Worm (Caenorhabditis elegans): ENCODE data around the gene F42A6.2.
"Not testable (repeated sequence)": the region's sequence is repeated elsewhere in the genome, so short reads cannot be mapped to it uniquely, and the experiment has no call there.

The F42A6.2 gene

DNA sequence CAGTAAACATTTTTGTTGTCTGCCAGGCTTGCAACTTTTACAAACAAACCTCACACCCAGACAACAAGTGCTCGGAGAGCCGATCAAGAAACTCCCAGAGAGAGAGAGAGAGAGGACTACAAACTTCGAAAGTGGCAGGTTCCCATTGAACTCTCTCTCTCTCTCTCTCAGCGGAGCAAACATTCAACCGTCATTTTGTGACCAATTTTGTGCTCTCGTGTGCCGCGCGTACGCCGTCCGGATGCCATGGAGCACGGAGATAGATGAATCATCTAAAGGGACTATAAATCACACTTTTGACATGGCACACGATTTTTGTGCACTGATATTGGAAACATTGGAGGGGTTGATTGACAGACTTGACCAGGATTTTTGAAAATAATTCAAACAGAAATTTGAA lies 32.4 kb upstream of the F42A6.2 start:
- TF ChIP-seq dao-5 (tag; optimal IDR thresholded peaks at IDR 0.05) = no peak
- no peak for TF ChIP-seq W03F9.2 (tag; optimal IDR thresholded peaks at IDR 0.05)
- TF ChIP-seq him-1 (tag; optimal IDR thresholded peaks at IDR 0.05) = no peak

DNA sequence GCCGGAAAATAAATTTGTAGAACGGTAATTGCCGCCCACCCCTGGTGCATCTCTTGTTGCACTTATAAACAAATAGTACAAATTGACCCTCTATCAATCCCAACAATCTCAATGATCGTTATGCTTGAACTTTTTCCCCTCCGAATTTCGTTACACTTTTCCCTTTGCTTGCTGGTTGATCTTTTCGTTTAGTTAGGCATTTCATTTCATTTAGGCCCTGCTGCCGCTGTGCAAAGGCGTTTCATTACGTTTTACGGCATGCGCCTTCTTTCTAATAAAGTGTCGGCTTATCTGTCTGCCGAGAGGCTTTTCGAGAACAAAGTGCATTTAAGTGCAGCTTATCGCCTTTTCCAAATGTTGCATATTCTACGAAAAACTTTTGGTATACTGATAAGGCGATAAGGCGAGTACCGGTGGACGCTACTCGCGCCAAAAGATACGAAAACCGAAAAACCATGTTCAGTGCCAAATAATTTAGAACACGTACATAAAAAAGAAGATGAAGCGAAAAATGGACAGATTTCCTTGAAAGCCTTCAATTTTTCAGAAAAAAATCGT lies 30.5 kb upstream of the F42A6.2 start:
- TF ChIP-seq him-1 (tag; optimal IDR thresholded peaks at IDR 0.05) (no peak), W03F9.2 (tag; optimal IDR thresholded peaks at IDR 0.05) (no peak), dao-5 (tag; optimal IDR thresholded peaks at IDR 0.05) (no peak)

DNA sequence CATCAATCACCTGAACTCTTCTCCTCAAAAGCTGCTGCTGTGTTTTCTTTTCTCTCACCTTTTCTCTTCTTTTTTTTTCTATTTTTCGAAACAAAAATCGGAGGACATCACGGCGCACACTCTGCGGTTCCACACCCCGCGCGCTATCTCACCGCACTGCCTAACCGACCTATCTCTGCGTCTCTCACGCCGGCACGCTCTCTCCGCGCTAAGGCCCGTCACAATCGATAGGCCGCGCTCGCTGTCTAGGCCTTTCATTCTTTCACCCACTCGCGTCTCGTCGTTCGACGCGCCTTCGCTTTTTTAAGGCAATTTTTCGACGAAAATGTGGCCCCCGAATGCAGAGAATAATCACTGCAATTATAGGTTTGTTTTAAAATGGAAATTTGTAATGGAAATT lies 30.0 kb upstream of the F42A6.2 start, which contains the start of gene zip-11:
zip-11 (plus strand) TSS at position 34 of the 400 bp plus-strand sequence.
- no peak for TF ChIP-seq W03F9.2 (tag; optimal IDR thresholded peaks at IDR 0.05)
- TF ChIP-seq dao-5 (tag; optimal IDR thresholded peaks at IDR 0.05) = no peak
- TF ChIP-seq him-1 (tag; optimal IDR thresholded peaks at IDR 0.05) = no peak

DNA sequence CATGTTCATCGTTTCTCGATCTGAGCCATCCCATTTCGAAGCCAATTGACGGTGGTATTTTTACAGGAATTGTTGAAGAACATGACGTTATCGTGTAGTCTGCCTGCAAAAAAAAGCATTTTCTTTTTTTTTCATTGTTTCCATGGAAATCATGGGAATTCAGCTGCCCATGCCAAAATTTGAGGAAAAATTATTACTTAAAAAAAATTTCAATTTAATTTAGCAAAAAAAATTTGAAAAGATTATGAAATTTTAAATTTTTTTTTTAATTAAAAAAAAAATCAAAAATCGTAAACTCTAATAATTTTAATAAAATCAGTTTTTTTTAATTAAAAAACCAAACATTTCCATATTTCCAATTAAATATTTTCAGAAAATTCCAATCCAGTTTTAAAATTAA lies 9.5 kb upstream of the F42A6.2 start, which contains the start of gene F42A6.5:
F42A6.5 (minus strand) TSS at position 101 of the 400 bp plus-strand sequence.
- TF ChIP-seq him-1, W03F9.2, dao-5 (tag; optimal IDR thresholded peaks at IDR 0.05): not testable (repeated sequence)

DNA sequence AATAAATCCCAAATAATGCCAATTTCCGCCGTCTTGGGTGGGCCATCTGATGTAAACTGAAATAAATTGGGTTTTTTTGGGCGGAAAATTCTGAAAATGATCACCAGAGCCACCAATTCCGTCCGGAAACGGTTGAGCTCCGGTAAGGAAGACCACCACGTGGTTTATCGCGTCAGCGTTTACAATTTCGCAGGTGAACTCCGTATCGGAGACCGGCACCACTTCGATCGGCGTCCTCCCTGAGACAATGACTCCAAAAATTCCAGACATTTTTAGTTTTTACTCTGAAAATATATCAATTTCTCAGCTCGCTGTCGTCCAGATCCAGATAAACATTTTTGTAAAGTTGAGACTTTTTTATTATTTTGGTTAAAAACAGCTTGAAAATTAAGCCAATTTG lies 4.7 kb upstream of the F42A6.2 start, which contains the start of gene F42A6.6:
F42A6.6 (minus strand) TSS at position 289 of the 400 bp plus-strand sequence.
- TF ChIP-seq W03F9.2 (tag; optimal IDR thresholded peaks at IDR 0.05) (peak; percentile 20), him-1 (tag; optimal IDR thresholded peaks at IDR 0.05) (no peak), dao-5 (tag; optimal IDR thresholded peaks at IDR 0.05) (no peak)

DNA sequence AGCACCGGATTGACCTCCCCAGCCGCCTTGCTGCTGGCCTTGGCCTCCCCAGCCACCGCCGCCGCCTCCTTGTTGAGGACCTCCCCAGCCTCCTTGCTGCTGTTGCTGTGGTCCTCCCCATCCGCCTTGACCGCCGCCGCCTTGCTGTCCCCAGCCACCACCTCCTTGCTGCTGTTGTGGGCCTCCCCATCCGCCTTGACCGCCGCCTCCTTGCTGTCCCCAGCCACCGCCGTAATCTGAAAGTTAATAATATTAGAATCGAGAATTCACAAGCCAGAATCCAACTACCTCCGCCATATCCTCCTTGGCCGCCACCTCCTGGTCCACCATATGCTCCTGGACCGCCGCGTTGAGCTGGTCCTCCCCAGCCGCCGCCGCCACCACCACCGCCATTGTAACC lies 4.0 kb upstream of the F42A6.2 start:
- TF ChIP-seq him-1 (tag; optimal IDR thresholded peaks at IDR 0.05) = no peak
- TF ChIP-seq W03F9.2 (tag; optimal IDR thresholded peaks at IDR 0.05) = no peak
- TF ChIP-seq dao-5 (tag; optimal IDR thresholded peaks at IDR 0.05) = no peak

DNA sequence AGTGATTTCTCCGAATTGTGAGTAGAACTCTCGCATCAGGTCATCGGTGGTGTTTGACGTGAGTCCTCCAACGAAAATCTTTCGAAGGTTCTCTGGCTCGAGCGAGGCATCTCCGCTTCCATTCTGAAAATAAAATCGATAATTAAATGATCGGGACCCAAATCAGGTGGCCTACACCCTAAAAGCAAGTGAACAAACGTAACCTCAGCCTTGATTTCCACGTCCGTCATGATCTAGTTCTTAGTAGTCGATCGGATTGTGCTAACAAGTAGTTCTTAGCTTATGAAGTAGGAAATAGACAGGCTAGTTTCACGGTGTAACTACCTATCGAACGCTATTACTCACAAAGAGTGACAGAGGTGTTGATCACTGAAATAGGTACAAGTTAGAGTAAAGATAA lies 3.1 kb upstream of the F42A6.2 start:
- TF ChIP-seq dao-5 (tag; optimal IDR thresholded peaks at IDR 0.05) (no peak), W03F9.2 (tag; optimal IDR thresholded peaks at IDR 0.05) (no peak), him-1 (tag; optimal IDR thresholded peaks at IDR 0.05) (no peak)

DNA sequence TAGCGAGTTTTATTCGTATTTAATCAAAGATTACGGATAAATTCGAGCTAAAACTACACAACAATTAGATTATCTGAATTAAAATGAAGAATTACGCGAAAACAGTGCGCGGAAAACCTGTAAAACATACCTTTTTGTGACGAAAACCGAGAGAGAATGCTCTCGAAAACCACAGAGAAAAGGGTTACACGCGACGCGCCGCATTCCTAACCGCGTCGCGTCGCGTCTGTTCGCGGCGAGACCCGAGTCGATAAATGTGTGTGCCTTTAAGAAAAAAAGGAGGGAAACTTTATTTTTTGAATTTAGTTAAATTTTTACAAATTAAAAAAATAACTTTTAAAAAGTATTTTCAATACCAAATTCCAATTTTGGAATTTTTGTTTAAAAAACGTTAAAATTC lies 2.6 kb upstream of the F42A6.2 start, which contains the start of gene hrpa-1:
hrpa-1 (minus strand) TSS at position 192 of the 400 bp plus-strand sequence.
- peak; percentile 78 for TF ChIP-seq W03F9.2 (tag; optimal IDR thresholded peaks at IDR 0.05)
- peak; percentile 47 for TF ChIP-seq him-1 (tag; optimal IDR thresholded peaks at IDR 0.05)
- no peak for TF ChIP-seq dao-5 (tag; optimal IDR thresholded peaks at IDR 0.05)

DNA sequence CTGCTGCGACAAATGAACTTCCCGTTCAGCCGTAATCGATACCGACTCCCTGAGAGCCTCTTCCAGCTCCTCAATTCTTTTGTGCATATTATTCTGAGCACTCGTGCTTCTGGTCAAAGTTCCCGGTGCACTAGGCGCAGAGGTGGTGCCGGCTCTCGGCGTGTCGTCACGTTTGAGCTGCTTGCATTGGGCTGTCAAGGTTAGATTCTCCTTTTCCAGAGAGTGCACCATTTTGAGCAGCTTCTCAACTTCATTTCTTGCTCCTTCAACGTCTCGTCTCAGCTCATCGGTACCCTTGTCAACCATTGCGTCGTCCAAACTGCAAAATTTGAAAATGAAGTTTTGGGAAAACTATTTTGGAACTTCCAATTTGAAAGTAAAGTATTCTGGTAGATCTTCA lies 4.2 kb downstream of the F42A6.2 start:
- no peak for TF ChIP-seq dao-5 (tag; optimal IDR thresholded peaks at IDR 0.05)
- TF ChIP-seq him-1 (tag; optimal IDR thresholded peaks at IDR 0.05) = no peak
- no peak for TF ChIP-seq W03F9.2 (tag; optimal IDR thresholded peaks at IDR 0.05)

DNA sequence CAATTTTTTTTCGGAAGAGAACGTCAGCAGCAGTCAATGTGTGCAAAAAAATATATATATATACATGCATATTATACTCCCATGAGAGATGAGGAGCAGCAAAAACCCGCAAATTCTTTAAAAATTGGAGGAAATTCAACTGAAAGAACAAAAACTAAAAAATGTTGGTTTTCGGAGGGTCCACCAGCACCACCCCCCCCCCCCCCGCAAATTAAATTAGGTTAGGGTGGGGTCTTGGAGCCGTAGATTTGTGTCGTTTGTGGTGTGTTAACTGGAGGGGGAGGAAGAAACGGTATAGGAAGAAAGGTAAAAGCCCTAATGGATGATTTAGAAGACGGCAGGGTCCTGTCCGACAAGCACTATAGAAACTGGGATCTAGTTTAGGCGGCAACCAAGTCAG lies 7.1 kb downstream of the F42A6.2 start:
- TF ChIP-seq him-1 (tag; optimal IDR thresholded peaks at IDR 0.05) (no peak), W03F9.2 (tag; optimal IDR thresholded peaks at IDR 0.05) (no peak), dao-5 (tag; optimal IDR thresholded peaks at IDR 0.05) (no peak)

DNA sequence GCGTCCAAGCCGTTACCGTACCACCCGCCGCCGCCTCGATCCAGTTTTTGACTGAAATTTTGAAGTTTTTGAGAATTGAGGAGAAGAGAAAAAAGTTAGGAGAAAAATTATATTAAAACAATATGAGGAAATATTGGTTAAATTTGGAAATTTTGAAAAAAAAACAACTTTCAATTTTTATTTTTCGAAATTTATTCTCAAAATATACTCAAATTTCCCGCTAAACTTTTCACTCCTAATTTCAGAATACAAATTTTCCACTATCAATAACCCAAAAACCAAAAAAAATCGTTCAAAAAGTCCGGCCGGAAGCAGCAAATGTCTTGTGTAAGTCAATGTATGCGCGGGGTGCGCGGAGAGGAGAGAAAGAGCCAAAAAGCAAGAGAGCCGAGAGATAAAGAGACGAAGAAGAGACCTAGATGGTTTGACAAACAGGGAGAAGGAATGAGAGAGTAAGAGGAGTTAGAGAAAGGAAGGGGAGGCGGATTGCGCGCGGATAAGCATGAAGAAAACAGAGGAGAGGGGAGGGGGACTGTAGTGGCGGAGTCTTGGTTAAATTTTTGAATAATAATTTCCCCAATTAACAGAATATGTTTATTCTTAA lies 8.8 kb downstream of the F42A6.2 start, which contains the start of gene elks-1:
elks-1 (minus strand) TSS at position 51 of the 604 bp plus-strand sequence.
- TF ChIP-seq him-1 (tag; optimal IDR thresholded peaks at IDR 0.05) (no peak), dao-5 (tag; optimal IDR thresholded peaks at IDR 0.05) (no peak), W03F9.2 (tag; optimal IDR thresholded peaks at IDR 0.05) (no peak)

DNA sequence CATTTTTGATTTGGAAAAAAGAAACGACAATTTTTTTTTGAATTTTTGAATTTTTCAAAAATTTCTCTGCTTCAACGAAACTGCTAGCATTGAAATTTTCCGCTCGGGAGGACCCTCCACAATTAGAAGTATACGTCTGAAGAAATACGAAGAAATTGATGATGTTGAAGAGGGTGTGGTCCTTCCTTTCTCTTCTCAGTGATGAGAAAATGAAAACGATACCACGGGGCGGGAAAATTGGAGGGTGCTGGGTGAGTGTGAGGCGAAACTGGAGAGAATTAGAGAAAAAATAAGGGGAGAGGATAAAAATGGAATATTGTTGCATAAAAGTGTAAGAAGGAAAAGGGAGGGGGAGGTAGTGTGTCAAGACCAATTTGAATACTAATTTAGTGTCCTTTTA lies 10.7 kb downstream of the F42A6.2 start:
- TF ChIP-seq W03F9.2 (tag; optimal IDR thresholded peaks at IDR 0.05) (no peak), him-1 (tag; optimal IDR thresholded peaks at IDR 0.05) (no peak), dao-5 (tag; optimal IDR thresholded peaks at IDR 0.05) (no peak)

DNA sequence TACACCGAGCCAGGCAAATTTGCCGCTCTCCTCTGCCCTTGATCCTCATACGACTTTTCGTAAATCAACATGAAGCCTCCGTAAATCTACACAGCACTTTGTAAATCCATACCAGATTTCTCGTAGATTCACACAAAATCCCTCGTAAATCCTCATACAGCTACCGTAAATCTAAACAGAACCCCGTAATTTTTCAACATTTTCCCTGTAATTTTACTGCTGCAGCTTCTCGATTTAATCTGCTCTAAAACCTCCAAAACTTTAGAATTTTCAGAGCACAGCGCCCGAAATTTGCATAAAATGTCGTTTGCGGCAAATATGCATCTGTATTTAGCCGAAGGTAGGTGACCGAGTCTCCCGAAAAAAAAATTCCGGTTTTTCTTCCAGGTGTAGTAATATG lies 13.5 kb downstream of the F42A6.2 start, which contains the start of gene F42A6.1:
F42A6.1 (plus strand) TSS at position 301 of the 400 bp plus-strand sequence.
- TF ChIP-seq W03F9.2 (tag; optimal IDR thresholded peaks at IDR 0.05) = no peak
- TF ChIP-seq dao-5 (tag; optimal IDR thresholded peaks at IDR 0.05) = no peak
- TF ChIP-seq him-1 (tag; optimal IDR thresholded peaks at IDR 0.05) = no peak

DNA sequence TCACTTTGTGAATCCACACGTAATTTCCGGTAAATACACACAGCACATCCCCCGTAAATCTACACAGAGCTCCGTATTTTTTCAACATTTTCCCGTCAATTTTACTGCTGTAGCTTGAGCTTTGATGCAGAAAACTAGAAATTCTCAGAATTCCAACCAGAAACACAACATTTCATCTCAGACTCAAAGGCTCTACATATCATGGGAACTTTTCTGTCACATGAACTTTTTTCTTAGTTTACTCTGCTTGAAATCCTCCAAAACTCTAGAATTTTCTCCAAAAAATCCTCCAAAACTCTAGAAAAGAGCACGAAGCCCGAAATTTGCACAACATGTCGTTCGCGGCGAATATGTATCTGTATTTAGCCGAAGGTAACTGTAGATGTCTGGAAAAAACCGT lies 22.0 kb downstream of the F42A6.2 start, which contains the start of gene Y55H10A.2:
Y55H10A.2 (plus strand) TSS at position 301 of the 400 bp plus-strand sequence.
- TF ChIP-seq W03F9.2 (tag; optimal IDR thresholded peaks at IDR 0.05) (no peak), dao-5 (tag; optimal IDR thresholded peaks at IDR 0.05) (no peak), him-1 (tag; optimal IDR thresholded peaks at IDR 0.05) (no peak)

Data from whole organism, L4/young adult.